Worm (Caenorhabditis elegans) whole organism, L1 larva: ENCODE results near the gene nstp-2.

Experiments
- aha-1 ChIP-seq: fragments of 150-350 bp; optimal IDR thresholded peaks from 2 replicates; lab custom pipeline; 2014; ENCODE audit warnings: missing biosample characterization, missing genetic modification characterization
- alr-1 ChIP-seq: fragments of 200-800 bp; sonication (Bioruptor generic); optimal IDR thresholded peaks from 2 replicates; lab custom pipeline; 2018; ENCODE audit warnings: borderline replicate concordance, mild to moderate bottlenecking, missing genetic modification characterization, missing compliant biosample characterization
- blmp-1 ChIP-seq: fragments of 150-350 bp; optimal IDR thresholded peaks from 2 replicates; lab custom pipeline; 2014; ENCODE audit warnings: missing biosample characterization, missing genetic modification characterization
- ceh-8 ChIP-seq: fragments of 200-800 bp; sonication (Bioruptor generic); optimal IDR thresholded peaks from 2 replicates; lab custom pipeline; 2018; ENCODE audit warnings: mild to moderate bottlenecking, missing genetic modification characterization, moderate library complexity, missing compliant biosample characterization
- ceh-82 ChIP-seq, 3 experiments: fragments of 150-350 bp in 1 of 3; sonication (generic microtip) in 2 of 3; optimal IDR thresholded peaks; 2 replicates each; lab custom pipeline; 2014 to 2017; ENCODE audit warnings: missing biosample characterization in 3 of 3, missing genetic modification characterization in 3 of 3
- ceh-88 ChIP-seq: fragments of 200-800 bp; sonication (Bioruptor generic); IDR thresholded peaks from 2 replicates; pipeline ENCODE4 v1.3.6; 2022; ENCODE audit warnings: missing genetic modification characterization, missing compliant biosample characterization
- dpl-1 ChIP-seq, 3 experiments: fragments of 150-350 bp in 2 of 3; sonication (generic microtip) in 1 of 3; optimal IDR thresholded peaks; 2 replicates each; lab custom pipeline; 2014 to 2017; ENCODE audit warnings: missing biosample characterization in 3 of 3, missing genetic modification characterization in 3 of 3, missing genetic modification reagents in 3 of 3
- efl-1 ChIP-seq, 4 experiments: fragments of 150-350 bp; optimal IDR thresholded peaks in 3 of 4; peaks in 1 of 4; 1 replicate in 1 of 4; 2 replicates in 3 of 4; lab custom pipeline; 2014; ENCODE audit warnings: missing biosample characterization in 2 of 4, missing genetic modification characterization in 2 of 4, missing genetic modification reagents in 2 of 4
- efl-3 ChIP-seq: fragments of 200-800 bp; sonication (Bioruptor generic); optimal IDR thresholded peaks from 2 replicates; lab custom pipeline; 2018; ENCODE audit warnings: mild to moderate bottlenecking, missing genetic modification characterization, missing compliant biosample characterization
- egl-27 ChIP-seq, 2 experiments: fragments of 150-350 bp in 1 of 2; sonication (generic microtip); optimal IDR thresholded peaks; 3 replicates each; lab custom pipeline; 2017 to 2018; ENCODE audit warnings: missing biosample characterization in 2 of 2, missing genetic modification characterization in 2 of 2, missing genetic modification reagents in 2 of 2
- elt-2 ChIP-seq: sonication (generic microtip); optimal IDR thresholded peaks from 2 replicates; lab custom pipeline; 2016; ENCODE audit warnings: missing genetic modification characterization, mild to moderate bottlenecking, inconsistent platforms, missing compliant biosample characterization, missing genetic modification reagents
- elt-3 ChIP-seq, 6 experiments: fragments of 150-350 bp in 1 of 6; sonication (generic microtip); optimal IDR thresholded peaks; 2 replicates each; lab custom pipeline; 2017 to 2018; ENCODE audit warnings: missing biosample characterization in 6 of 6, missing genetic modification characterization in 6 of 6, inconsistent platforms in 1 of 6
- lin-14 ChIP-seq: fragments of 200-800 bp; sonication (Bioruptor generic); optimal IDR thresholded peaks from 2 replicates; lab custom pipeline; 2018; ENCODE audit warnings: mild to moderate bottlenecking, missing genetic modification characterization, moderate library complexity, missing compliant biosample characterization
- lin-15B ChIP-seq: fragments of 150-350 bp; sonication (generic microtip); optimal IDR thresholded peaks from 3 replicates; lab custom pipeline; 2014; ENCODE audit warnings: missing biosample characterization, missing genetic modification characterization
- lin-35 ChIP-seq, 2 experiments: fragments of 150-350 bp; optimal IDR thresholded peaks; 2 replicates each; lab custom pipeline; 2014; ENCODE audit warnings: missing biosample characterization in 2 of 2, missing genetic modification characterization in 2 of 2, missing genetic modification reagents in 2 of 2
- lir-3 ChIP-seq: sonication (generic microtip); optimal IDR thresholded peaks from 2 replicates; lab custom pipeline; 2016; ENCODE audit warnings: mild to moderate bottlenecking, missing genetic modification characterization, moderate library complexity, missing compliant biosample characterization; ENCODE audit not compliant: poor library complexity
- lsy-2 ChIP-seq, 2 experiments: fragments of 150-350 bp; optimal IDR thresholded peaks; 2 replicates each; lab custom pipeline; 2014; ENCODE audit warnings: missing biosample characterization in 2 of 2, missing genetic modification characterization in 2 of 2
- mdl-1 ChIP-seq, 2 experiments: fragments of 150-350 bp; optimal IDR thresholded peaks; 2 replicates each; lab custom pipeline; 2014 to 2017; ENCODE audit warnings: missing biosample characterization in 2 of 2, missing genetic modification characterization in 2 of 2, inconsistent platforms in 1 of 2
- mef-2 ChIP-seq: fragments of 150-350 bp; optimal IDR thresholded peaks from 2 replicates; lab custom pipeline; 2014; ENCODE audit warnings: missing biosample characterization, missing genetic modification characterization
- mep-1 ChIP-seq: fragments of 150-350 bp; optimal IDR thresholded peaks from 2 replicates; lab custom pipeline; 2014; ENCODE audit warnings: missing biosample characterization, missing genetic modification characterization
- nhr-20 ChIP-seq: sonication (generic microtip); optimal IDR thresholded peaks from 2 replicates; lab custom pipeline; 2016; ENCODE audit warnings: mild to moderate bottlenecking, missing genetic modification characterization, missing compliant biosample characterization
- nhr-28 ChIP-seq: fragments of 150-350 bp; optimal IDR thresholded peaks from 2 replicates; lab custom pipeline; 2014; ENCODE audit warnings: missing biosample characterization, missing genetic modification characterization
- nhr-85 ChIP-seq: sonication (generic microtip); peaks from one replicate; lab custom pipeline; 2016; ENCODE audit warnings: missing genetic modification characterization, inconsistent platforms, missing compliant biosample characterization
- pax-3 ChIP-seq: fragments of 200-800 bp; sonication (Bioruptor generic); optimal IDR thresholded peaks from 2 replicates; lab custom pipeline; 2018; ENCODE audit warnings: mild to moderate bottlenecking, missing genetic modification characterization, moderate library complexity, missing compliant biosample characterization
- rnt-1 ChIP-seq: sonication (generic microtip); optimal IDR thresholded peaks from 2 replicates; lab custom pipeline; 2016; ENCODE audit warnings: mild to moderate bottlenecking, missing genetic modification characterization, moderate library complexity, missing compliant biosample characterization
- skn-1 ChIP-seq: fragments of 150-350 bp; optimal IDR thresholded peaks from 2 replicates; lab custom pipeline; 2014; ENCODE audit warnings: missing biosample characterization, missing genetic modification characterization
- snu-23 ChIP-seq: sonication (generic microtip); optimal IDR thresholded peaks from 2 replicates; lab custom pipeline; 2016; ENCODE audit warnings: missing genetic modification characterization, missing compliant biosample characterization
- unc-62 ChIP-seq: fragments of 150-350 bp; optimal IDR thresholded peaks from 2 replicates; lab custom pipeline; 2014; ENCODE audit warnings: missing biosample characterization, missing genetic modification reagents, missing genetic modification characterization
- unc-98 ChIP-seq: fragments of 200-800 bp; sonication (Bioruptor generic); IDR thresholded peaks from 2 replicates; pipeline ENCODE4 v1.3.6; 2022; ENCODE audit warnings: missing genetic modification characterization, missing compliant biosample characterization
- vab-15 ChIP-seq: sonication (generic microtip); optimal IDR thresholded peaks from 2 replicates; lab custom pipeline; 2017; ENCODE audit warnings: missing genotype, mild to moderate bottlenecking, missing genetic modification characterization, missing compliant biosample characterization
- zag-1 ChIP-seq: fragments of 150-350 bp; optimal IDR thresholded peaks from 2 replicates; lab custom pipeline; 2014; ENCODE audit warnings: missing biosample characterization, missing genetic modification characterization
- ztf-11 ChIP-seq, 2 experiments: sonication (generic microtip); optimal IDR thresholded peaks; 2 replicates each; lab custom pipeline; 2016 to 2017; ENCODE audit warnings: missing genetic modification characterization in 2 of 2, missing biosample characterization in 1 of 2, missing compliant biosample characterization in 1 of 2

nstp-2 gene

ce11 chrIV:6621252-6621651 is 15.3 kb upstream of the nstp-2 start, which contains the start of gene C01B10.3:
TSS of gene C01B10.3 (minus strand) at chrIV:6621352.
- TF ChIP-seq elt-2 (no peak), zag-1 (tag; lab: Kevin White, UChicago) (no peak), pax-3 (tag; lab: Kevin White, UChicago) (no peak), alr-1 (tag; lab: Kevin White, UChicago) (no peak), lin-35 (GFP tag; optimal IDR thresholded peaks at IDR 0.05; lab: Kevin White, UChicago) (no peak), ztf-11 (tag; optimal IDR thresholded peaks at IDR 0.05; lab: Kevin White, UChicago) (no peak), mef-2 (no peak), vab-15 (tag; lab: Kevin White, UChicago) (no peak)
- TF ChIP-seq, all 84 proteins: peak for 0

- TF ChIP-seq ceh-82 (tag; optimal IDR thresholded peaks at IDR 0.05; lab: Kevin White, UChicago) (peak in 1 of 3 experiments; percentile 16), lin-35 (GFP tag; optimal IDR thresholded peaks at IDR 0.05; lab: Kevin White, UChicago) (peak in 1 of 2 experiments; percentile 36), mdl-1 (tag; optimal IDR thresholded peaks at IDR 0.05; lab: Kevin White, UChicago) (peak in 1 of 2 experiments; percentile 2), ceh-8 (GFP tag; lab: Kevin White, UChicago) (no peak), efl-1 (optimal IDR thresholded peaks at IDR 0.05; lab: Kevin White, UChicago) (peak; percentile 12 to 53), efl-1 (GFP tag; optimal IDR thresholded peaks at IDR 0.05 in 1 of 2; lab: Kevin White, UChicago) (peak in 1 of 2 experiments; percentile 89), mep-1 (tag; lab: Kevin White, UChicago) (no peak), skn-1 (tag; lab: Kevin White, UChicago) (peak; percentile 48), unc-98 (no peak), nhr-20 (tag; lab: Kevin White, UChicago) (peak; percentile 24), lsy-2 (tag; optimal IDR thresholded peaks at IDR 0.05; lab: Kevin White, UChicago) (peak in 1 of 2 experiments; percentile 42)
These were observed 12.6 kb upstream of the nstp-2 start for ce11 chrIV:6618607-6619006.

- TF ChIP-seq dpl-1 (GFP tag; optimal IDR thresholded peaks at IDR 0.05; lab: Kevin White, UChicago): peak in 1 of 3 experiments; percentile 30
- TF ChIP-seq lin-14 (GFP tag; lab: Kevin White, UChicago): peak; percentile 50
- no peak for TF ChIP-seq pax-3 (tag; lab: Kevin White, UChicago)
- TF ChIP-seq lin-35 (GFP tag; optimal IDR thresholded peaks at IDR 0.05; lab: Kevin White, UChicago): peak in 1 of 2 experiments; percentile 6
- peak in 1 of 2 experiments; percentile 52 for TF ChIP-seq lsy-2 (tag; optimal IDR thresholded peaks at IDR 0.05; lab: Kevin White, UChicago)
- no peak for TF ChIP-seq rnt-1 (tag; lab: Kevin White, UChicago)
- peak; percentile 19 to 29 for TF ChIP-seq efl-1 (optimal IDR thresholded peaks at IDR 0.05; lab: Kevin White, UChicago)
- no peak for TF ChIP-seq efl-1 (GFP tag; optimal IDR thresholded peaks at IDR 0.05 in 1 of 2; lab: Kevin White, UChicago)
These were observed 7.3 kb upstream of the nstp-2 start, which contains the start of gene drh-1 for ce11 chrIV:6613296-6613695. TSS of gene drh-1 (minus strand) at chrIV:6613353.

- TF ChIP-seq egl-27 (tag; optimal IDR thresholded peaks at IDR 0.05; lab: Kevin White, UChicago) (no peak), elt-3 (tag; optimal IDR thresholded peaks at IDR 0.05; lab: Kevin White, UChicago) (peak in 1 of 6 experiments; percentile 33), lin-15B (tag; lab: Kevin White, UChicago) (no peak), nhr-85 (peak; percentile 60)
- TF ChIP-seq, all 84 proteins: peak for 2
These were observed 1.1 kb upstream of the nstp-2 start for ce11 chrIV:6607059-6607458.

- TF ChIP-seq nhr-28 (tag; lab: Kevin White, UChicago) (no peak), unc-62 (no peak), snu-23 (GFP tag; lab: Kevin White, UChicago) (peak; percentile 12), egl-27 (tag; optimal IDR thresholded peaks at IDR 0.05; lab: Kevin White, UChicago) (no peak), ceh-88 (no peak), lir-3 (tag; lab: Kevin White, UChicago) (no peak), blmp-1 (tag; lab: Kevin White, UChicago) (peak; percentile 48), efl-3 (no peak), lin-14 (GFP tag; lab: Kevin White, UChicago) (peak; percentile 56), efl-1 (optimal IDR thresholded peaks at IDR 0.05; lab: Kevin White, UChicago) (no peak), efl-1 (GFP tag; optimal IDR thresholded peaks at IDR 0.05 in 1 of 2; lab: Kevin White, UChicago) (peak in 1 of 2 experiments; percentile 62), ztf-11 (tag; optimal IDR thresholded peaks at IDR 0.05; lab: Kevin White, UChicago) (no peak), aha-1 (tag; lab: Kevin White, UChicago) (no peak)
- TF ChIP-seq, all 84 proteins: peak for 4
These were observed 599 bp upstream of the nstp-2 start for ce11 chrIV:6606587-6606986.
